Fruit fly (Drosophila melanogaster) whole organism, prepupa: Measurements from ENCODE around the gene mRpS14.
A peak's percentile ranks its signal among the peaks of the same experiment; 100 is the strongest.

Experiments
- Blimp-1 ChIP-seq: fragments of 200-800 bp; sonication (Bioruptor generic); optimal IDR thresholded peaks from 3 replicates; lab custom pipeline; 2017; ENCODE audit warnings: missing biosample characterization, missing genetic modification characterization, mild to moderate bottlenecking, moderate library complexity, missing genetic modification reagents
- CG10631 ChIP-seq: fragments of 200-800 bp; sonication (Bioruptor generic); optimal IDR thresholded peaks from 2 replicates; lab custom pipeline; 2016; ENCODE audit warnings: missing biosample characterization, missing genetic modification characterization
- CG10669 ChIP-seq: fragments of 200-800 bp; sonication (Bioruptor generic); optimal IDR thresholded peaks from 3 replicates; lab custom pipeline; 2018; ENCODE audit warnings: missing biosample characterization, mild to moderate bottlenecking, missing genetic modification characterization, moderate library complexity
- CG11294 ChIP-seq: fragments of 200-800 bp; sonication (Bioruptor generic); IDR thresholded peaks from 2 replicates; pipeline ENCODE4 v1.3.6; 2022; ENCODE audit warnings: missing biosample characterization, missing genetic modification characterization
- CG11762 ChIP-seq: fragments of 200-800 bp; sonication (Bioruptor generic); optimal IDR thresholded peaks from 3 replicates; lab custom pipeline; 2016; ENCODE audit warnings: missing biosample characterization, missing genetic modification characterization; ENCODE audit not compliant: insufficient read depth
- CG11902 ChIP-seq: fragments of 200-800 bp; sonication (Bioruptor generic); optimal IDR thresholded peaks from 3 replicates; lab custom pipeline; 2016; ENCODE audit warnings: missing biosample characterization, missing genetic modification characterization
- CG15336 ChIP-seq: fragments of 200-800 bp; sonication (Bioruptor generic); IDR thresholded peaks from 2 replicates; pipeline ENCODE4 v1.3.6; 2022; ENCODE audit warnings: missing biosample characterization, missing genetic modification characterization
- CG1621 ChIP-seq: fragments of 200-800 bp; sonication (Bioruptor generic); optimal IDR thresholded peaks from 3 replicates; lab custom pipeline; 2018; ENCODE audit warnings: missing biosample characterization, mild to moderate bottlenecking, missing genetic modification characterization
- CG16779 ChIP-seq: fragments of 200-800 bp; sonication (Bioruptor generic); optimal IDR thresholded peaks from 3 replicates; lab custom pipeline; 2017; ENCODE audit warnings: missing biosample characterization, mild to moderate bottlenecking, missing genetic modification characterization
- CG3032 ChIP-seq: fragments of 200-800 bp; optimal IDR thresholded peaks from 2 replicates; lab custom pipeline; 2019; ENCODE audit warnings: missing biosample characterization, mild to moderate bottlenecking, missing genetic modification characterization, moderate library complexity
- CG31627 ChIP-seq: fragments of 200-800 bp; sonication (Bioruptor generic); optimal IDR thresholded peaks from 3 replicates; lab custom pipeline; 2016; ENCODE audit warnings: missing biosample characterization, missing genetic modification characterization
- CG32006 ChIP-seq: fragments of 200-800 bp; sonication (Bioruptor generic); optimal IDR thresholded peaks from 3 replicates; lab custom pipeline; 2017; ENCODE audit warnings: missing biosample characterization, mild to moderate bottlenecking, missing genetic modification characterization
- CG34406 ChIP-seq: fragments of 200-800 bp; sonication (Bioruptor generic); optimal IDR thresholded peaks from 3 replicates; lab custom pipeline; 2016; ENCODE audit warnings: missing biosample characterization, missing genetic modification characterization
- CG3919 ChIP-seq: fragments of 200-800 bp; sonication (Bioruptor generic); optimal IDR thresholded peaks from 3 replicates; lab custom pipeline; 2016; ENCODE audit warnings: missing biosample characterization, missing genetic modification characterization
- CG4318 ChIP-seq: fragments of 200-800 bp; sonication (Bioruptor generic); optimal IDR thresholded peaks from 3 replicates; lab custom pipeline; 2017; ENCODE audit warnings: missing biosample characterization, mild to moderate bottlenecking, missing genetic modification characterization
- CG6163 ChIP-seq: fragments of 200-800 bp; sonication (Bioruptor generic); IDR thresholded peaks from 3 replicates; pipeline ENCODE4 v1.3.6; 2022; ENCODE audit warnings: missing biosample characterization, missing genetic modification characterization
- CG6276 ChIP-seq: fragments of 200-800 bp; sonication (Bioruptor generic); optimal IDR thresholded peaks from 2 replicates; lab custom pipeline; 2017; ENCODE audit warnings: missing biosample characterization, mild to moderate bottlenecking, missing genetic modification characterization
- CG6792 ChIP-seq: fragments of 200-800 bp; sonication (Bioruptor generic); optimal IDR thresholded peaks from 3 replicates; lab custom pipeline; 2016; ENCODE audit warnings: missing biosample characterization, missing genetic modification characterization
- CG6808 ChIP-seq: fragments of 200-800 bp; sonication (Bioruptor generic); optimal IDR thresholded peaks from 3 replicates; lab custom pipeline; 2017; ENCODE audit warnings: missing biosample characterization, missing genetic modification characterization, mild to moderate bottlenecking, moderate library complexity, missing genetic modification reagents
- CG6854 ChIP-seq: fragments of 200-800 bp; sonication (Bioruptor generic); optimal IDR thresholded peaks from 2 replicates; lab custom pipeline; 2017; ENCODE audit warnings: missing biosample characterization, mild to moderate bottlenecking, missing genetic modification characterization
- CG7368 ChIP-seq: fragments of 200-800 bp; sonication (Bioruptor generic); optimal IDR thresholded peaks from 3 replicates; lab custom pipeline; 2016; ENCODE audit warnings: missing biosample characterization, missing genetic modification characterization
- CG8319 ChIP-seq: fragments of 200-800 bp; sonication (Bioruptor generic); optimal IDR thresholded peaks from 3 replicates; lab custom pipeline; 2016; ENCODE audit warnings: missing biosample characterization, missing genetic modification characterization
- CG8632 ChIP-seq: fragments of 200-800 bp; sonication (Bioruptor generic); optimal IDR thresholded peaks from 3 replicates; lab custom pipeline; 2016; ENCODE audit warnings: missing biosample characterization, missing genetic modification characterization
- CG9139 ChIP-seq: fragments of 200-800 bp; sonication (Bioruptor generic); optimal IDR thresholded peaks from 3 replicates; lab custom pipeline; 2017; ENCODE audit warnings: missing biosample characterization, mild to moderate bottlenecking, missing genetic modification characterization
- Eip75B ChIP-seq: fragments of 200-800 bp; sonication (Bioruptor generic); optimal IDR thresholded peaks from 3 replicates; lab custom pipeline; 2016; ENCODE audit warnings: missing biosample characterization, missing genetic modification characterization
- Eip78C ChIP-seq: fragments of 200-800 bp; sonication (Bioruptor generic); peaks from one replicate; lab custom pipeline; 2016; ENCODE audit warnings: missing biosample characterization, missing genetic modification characterization
- Eip93F ChIP-seq: fragments of 200-800 bp; sonication (Bioruptor generic); optimal IDR thresholded peaks from 2 replicates; lab custom pipeline; 2016; ENCODE audit warnings: missing biosample characterization, mild to moderate bottlenecking, missing genetic modification characterization
- Ets96B ChIP-seq: fragments of 200-800 bp; optimal IDR thresholded peaks from 2 replicates; lab custom pipeline; 2019; ENCODE audit warnings: missing biosample characterization, mild to moderate bottlenecking, missing genetic modification characterization, moderate library complexity
- Gug ChIP-seq: fragments of 200-800 bp; sonication (Bioruptor generic); IDR thresholded peaks from 2 replicates; pipeline ENCODE4 v1.3.6; 2022; ENCODE audit warnings: missing biosample characterization, missing genetic modification characterization
- Hr39 ChIP-seq: fragments of 200-800 bp; sonication (Bioruptor generic); optimal IDR thresholded peaks from 2 replicates; lab custom pipeline; 2016; ENCODE audit warnings: missing biosample characterization, missing genetic modification characterization
- Lpt ChIP-seq: fragments of 200-800 bp; sonication (Bioruptor generic); optimal IDR thresholded peaks from 3 replicates; lab custom pipeline; 2016; ENCODE audit warnings: missing biosample characterization, missing genetic modification characterization
- OdsH ChIP-seq: fragments of 200-800 bp; sonication (Bioruptor generic); optimal IDR thresholded peaks from 3 replicates; lab custom pipeline; 2016; ENCODE audit warnings: missing biosample characterization, missing genetic modification characterization
- Smox ChIP-seq: fragments of 200-800 bp; sonication (Bioruptor generic); optimal IDR thresholded peaks from 3 replicates; lab custom pipeline; 2016; ENCODE audit warnings: missing biosample characterization, missing genetic modification characterization
- Sox102F ChIP-seq: fragments of 200-800 bp; sonication (Bioruptor generic); optimal IDR thresholded peaks from 2 replicates; lab custom pipeline; 2016; ENCODE audit warnings: missing biosample characterization, mild to moderate bottlenecking, missing genetic modification characterization
- Sox14 ChIP-seq: fragments of 200-800 bp; sonication (Bioruptor generic); optimal IDR thresholded peaks from 3 replicates; lab custom pipeline; 2016; ENCODE audit warnings: missing biosample characterization, missing genetic modification characterization
- Sox15 ChIP-seq: fragments of 200-800 bp; sonication (Bioruptor generic); optimal IDR thresholded peaks from 3 replicates; lab custom pipeline; 2016; ENCODE audit warnings: missing biosample characterization, missing genetic modification characterization
- achi ChIP-seq: fragments of 200-800 bp; sonication (Bioruptor generic); optimal IDR thresholded peaks from 3 replicates; lab custom pipeline; 2016; ENCODE audit warnings: missing biosample characterization, missing genetic modification characterization
- acj6 ChIP-seq: fragments of 200-800 bp; sonication (Bioruptor generic); optimal IDR thresholded peaks from 3 replicates; lab custom pipeline; 2016; ENCODE audit warnings: missing biosample characterization, missing genetic modification characterization
- cyc ChIP-seq: fragments of 200-800 bp; sonication (Bioruptor generic); optimal IDR thresholded peaks from 3 replicates; lab custom pipeline; 2016; ENCODE audit warnings: missing biosample characterization, missing genetic modification characterization
- eg ChIP-seq: fragments of 200-800 bp; sonication (Bioruptor generic); IDR thresholded peaks from 3 replicates; pipeline ENCODE4 v1.3.6; 2022; ENCODE audit warnings: missing biosample characterization, missing genetic modification characterization
- esn ChIP-seq: fragments of 200-800 bp; sonication (Bioruptor generic); optimal IDR thresholded peaks from 2 replicates; lab custom pipeline; 2016; ENCODE audit warnings: missing biosample characterization, mild to moderate bottlenecking, missing genetic modification characterization, moderate library complexity
- fd59A ChIP-seq: fragments of 200-800 bp; sonication (Bioruptor generic); optimal IDR thresholded peaks from 2 replicates; lab custom pipeline; 2017; ENCODE audit warnings: missing biosample characterization, mild to moderate bottlenecking, missing genetic modification characterization, missing genetic modification reagents
- fd85E ChIP-seq: fragments of 200-800 bp; sonication (Bioruptor generic); optimal IDR thresholded peaks from 3 replicates; lab custom pipeline; 2016; ENCODE audit warnings: missing biosample characterization, missing genetic modification characterization
- fkh ChIP-seq: fragments of 200-800 bp; sonication (Bioruptor generic); optimal IDR thresholded peaks from 3 replicates; lab custom pipeline; 2017; ENCODE audit warnings: missing biosample characterization, mild to moderate bottlenecking, missing genetic modification characterization, moderate library complexity
- lz ChIP-seq: fragments of 200-800 bp; sonication (Bioruptor generic); optimal IDR thresholded peaks from 3 replicates; lab custom pipeline; 2016; ENCODE audit warnings: missing biosample characterization, missing genetic modification characterization
- net ChIP-seq: fragments of 200-800 bp; sonication (Bioruptor generic); optimal IDR thresholded peaks from 3 replicates; lab custom pipeline; 2016; ENCODE audit warnings: missing biosample characterization, missing genetic modification characterization
- salr ChIP-seq, 2 experiments: fragments of 200-800 bp; sonication (Bioruptor generic); optimal IDR thresholded peaks; 3 replicates each; lab custom pipeline; 2016 to 2018; ENCODE audit warnings: missing biosample characterization in 2 of 2, missing genetic modification characterization in 2 of 2, mild to moderate bottlenecking in 1 of 2
- spab ChIP-seq: fragments of 200-800 bp; sonication (Bioruptor generic); optimal IDR thresholded peaks from 2 replicates; lab custom pipeline; 2017; ENCODE audit warnings: missing biosample characterization, mild to moderate bottlenecking, missing genetic modification characterization, missing genetic modification reagents
- svp ChIP-seq: fragments of 200-800 bp; sonication (Bioruptor generic); peaks from one replicate; lab custom pipeline; 2016; ENCODE audit warnings: missing biosample characterization, missing genetic modification characterization
- topi ChIP-seq: fragments of 200-800 bp; sonication (Bioruptor generic); optimal IDR thresholded peaks from 3 replicates; lab custom pipeline; 2016; ENCODE audit warnings: missing biosample characterization, missing genetic modification characterization
- vri ChIP-seq: fragments of 200-800 bp; sonication (Bioruptor generic); optimal IDR thresholded peaks from 3 replicates; lab custom pipeline; 2016; ENCODE audit warnings: missing biosample characterization, mild to moderate bottlenecking, missing genetic modification characterization

The mRpS14 gene

dm6 chrX:19505334-19506185 is 25.5 kb upstream of the mRpS14 start:
- TF ChIP-seq vri (GFP tag; lab: Kevin White, UChicago) = no peak
- TF ChIP-seq CG6854 (GFP tag; lab: Kevin White, UChicago) = peak; percentile 35
- TF ChIP-seq eg = 0 out of 3 replicates have a peak, but pooled peaks have one; percentile 30
- TF ChIP-seq Lpt (GFP tag; lab: Kevin White, UChicago) = no peak
- TF ChIP-seq OdsH = no peak
- TF ChIP-seq achi = no peak
- peak; percentile 27 for TF ChIP-seq CG31627 (GFP tag; lab: Kevin White, UChicago)
- TF ChIP-seq cyc (GFP tag; lab: Kevin White, UChicago) = no peak
- no peak for TF ChIP-seq fd59A (GFP tag; lab: Kevin White, UChicago)
- TF ChIP-seq CG8632 = no peak
- peak; percentile 32 for TF ChIP-seq Sox14 (GFP tag; lab: Kevin White, UChicago)
- TF ChIP-seq Blimp-1 (GFP tag; lab: Kevin White, UChicago) = peak; percentile 93
- TF ChIP-seq Gug (GFP tag; lab: Robert Waterston, UW) = no peak
- TF ChIP-seq CG7368 = no peak
- no peak for TF ChIP-seq Sox15 (GFP tag; lab: Kevin White, UChicago)
- no peak for TF ChIP-seq CG10631 (GFP tag; lab: Kevin White, UChicago)
- no peak for TF ChIP-seq Ets96B (tag; lab: Kevin White, UChicago)
- TF ChIP-seq CG9139 (GFP tag; lab: Kevin White, UChicago) = no peak
- TF ChIP-seq topi = no peak
- TF ChIP-seq net (GFP tag; lab: Kevin White, UChicago) = no peak
- TF ChIP-seq CG32006 (GFP tag; lab: Kevin White, UChicago) = no peak
- no peak for TF ChIP-seq CG6276 (GFP tag; lab: Kevin White, UChicago)
- no peak for TF ChIP-seq CG11762 (GFP tag; lab: Kevin White, UChicago)
- peak; percentile 2 for TF ChIP-seq CG6792 (GFP tag; lab: Kevin White, UChicago)
- TF ChIP-seq salr (GFP tag; optimal IDR thresholded peaks at IDR 0.05; lab: Kevin White, UChicago) = no peak
- peak; percentile 41 for TF ChIP-seq Eip75B (GFP tag; lab: Kevin White, UChicago)
- TF ChIP-seq esn = peak; percentile 37
- TF ChIP-seq svp (GFP tag; lab: Kevin White, UChicago) = peak; percentile 93
- no peak for TF ChIP-seq CG1621 (tag; lab: Kevin White, UChicago)
- TF ChIP-seq lz (GFP tag; lab: Kevin White, UChicago) = peak; percentile 26
- TF ChIP-seq CG3919 (GFP tag; lab: Kevin White, UChicago) = peak; percentile 0
- TF ChIP-seq CG8319 (GFP tag; lab: Kevin White, UChicago) = no peak
- TF ChIP-seq acj6 (GFP tag; lab: Kevin White, UChicago) = no peak
- no peak for TF ChIP-seq CG4318
- no peak for TF ChIP-seq CG11902
- no peak for TF ChIP-seq Sox102F (GFP tag; lab: Kevin White, UChicago)
- TF ChIP-seq Smox (GFP tag; lab: Kevin White, UChicago) = peak; percentile 25
- TF ChIP-seq Eip93F = no peak
- peak; percentile 56; the same call in 2 of the 3 replicates for TF ChIP-seq CG6163 (GFP tag; lab: Robert Waterston, UW)
- TF ChIP-seq Hr39 (GFP tag; lab: Kevin White, UChicago) = no peak
- 0 out of 2 replicates have a peak, but pooled peaks have one; percentile 14 for TF ChIP-seq CG15336 (GFP tag; lab: Robert Waterston, UW)
- no peak for TF ChIP-seq CG10669 (GFP tag; lab: Kevin White, UChicago)
- TF ChIP-seq Eip78C = peak; percentile 73
- no peak for TF ChIP-seq CG16779 (tag; lab: Kevin White, UChicago)
- no peak for TF ChIP-seq fkh
- no peak for TF ChIP-seq CG3032 (tag; lab: Kevin White, UChicago)
- TF ChIP-seq CG34406 (GFP tag; lab: Kevin White, UChicago) = no peak
- no peak for TF ChIP-seq fd85E (GFP tag; lab: Kevin White, UChicago)
- TF ChIP-seq CG11294 (GFP tag; lab: Robert Waterston, UW) = no peak
- no peak for TF ChIP-seq CG6808
- TF ChIP-seq spab (GFP tag; lab: Kevin White, UChicago) = no peak
